Worm (Caenorhabditis elegans) whole organism, dauer: ENCODE results near the gene R10E12.2.

Experiments used
- unc-62 ChIP-seq: sonication (generic microtip); optimal IDR thresholded peaks from 2 replicates; lab custom pipeline; 2017; ENCODE audit warnings: missing biosample characterization, missing genetic modification reagents, missing genetic modification characterization

The R10E12.2 gene

ce11 chrIII:9985542-9985941, 11.9 kb upstream of the R10E12.2 start:
- no peak for TF ChIP-seq unc-62 (GFP tag; lab: Kevin White, UChicago)

ce11 chrIII:9984604-9985003, 10.9 kb upstream of the R10E12.2 start:
- TF ChIP-seq unc-62 (GFP tag; lab: Kevin White, UChicago): no peak

- TF ChIP-seq unc-62 (GFP tag; lab: Kevin White, UChicago): no peak
Measured at ce11 chrIII:9982119-9982642, 8.5 kb upstream of the R10E12.2 start.

ce11 chrIII:9972192-9972811, 1.4 kb downstream of the R10E12.2 start:
- TF ChIP-seq unc-62 (GFP tag; lab: Kevin White, UChicago): no peak

ce11 chrIII:9969371-9969770, 4.3 kb downstream of the R10E12.2 start:
- no peak for TF ChIP-seq unc-62 (GFP tag; lab: Kevin White, UChicago)

ce11 chrIII:9965444-9965843, 8.2 kb downstream of the R10E12.2 start:
- no peak for TF ChIP-seq unc-62 (GFP tag; lab: Kevin White, UChicago)

ce11 chrIII:9964416-9964815, 9.2 kb downstream of the R10E12.2 start:
- no peak for TF ChIP-seq unc-62 (GFP tag; lab: Kevin White, UChicago)

ce11 chrIII:9963447-9963846, 10.2 kb downstream of the R10E12.2 start:
- no peak for TF ChIP-seq unc-62 (GFP tag; lab: Kevin White, UChicago)

- no peak for TF ChIP-seq unc-62 (GFP tag; lab: Kevin White, UChicago)
Measured at ce11 chrIII:9956665-9957401, 16.8 kb downstream of the R10E12.2 start, which contains the start of gene alx-1. Gene alx-1 (plus strand): TSS chrIII:9957351.

- no peak for TF ChIP-seq unc-62 (GFP tag; lab: Kevin White, UChicago)
Measured at ce11 chrIII:9956123-9956522, 17.5 kb downstream of the R10E12.2 start, which contains the start of gene mog-1. Gene mog-1 (minus strand): TSS chrIII:9956215.

ce11 chrIII:9951864-9952263, 21.8 kb downstream of the R10E12.2 start, which contains the start of gene K03H1.11:
Gene K03H1.11 (minus strand): TSS chrIII:9951964.
- TF ChIP-seq unc-62 (GFP tag; lab: Kevin White, UChicago): no peak

- TF ChIP-seq unc-62 (GFP tag; lab: Kevin White, UChicago): no peak
Measured at ce11 chrIII:9950244-9950643, 23.4 kb downstream of the R10E12.2 start, which contains the start of gene K03H1.13. Gene K03H1.13 (minus strand): TSS chrIII:9950344.

ce11 chrIII:9946806-9947419, 26.8 kb downstream of the R10E12.2 start, which contains the start of gene K03H1.7:
Gene K03H1.7 (plus strand): TSS chrIII:9947405.
- TF ChIP-seq unc-62 (GFP tag; lab: Kevin White, UChicago): no peak

- TF ChIP-seq unc-62 (GFP tag; lab: Kevin White, UChicago): no peak
Measured at ce11 chrIII:9944723-9945122, 28.9 kb downstream of the R10E12.2 start, which contains the start of gene gln-2. Gene gln-2 (minus strand): TSS chrIII:9944823.

- TF ChIP-seq unc-62 (GFP tag; lab: Kevin White, UChicago): no peak
Measured at ce11 chrIII:9941020-9941674, 32.5 kb downstream of the R10E12.2 start, which contains the start of the genes K03H1.9 and K03H1.12. Gene K03H1.9 (minus strand): TSS chrIII:9941490. Gene K03H1.12 (plus strand): TSS chrIII:9941624.
